Fruit fly (Drosophila melanogaster): ENCODE data around the gene CG13643.

Gene CG13643

DNA sequence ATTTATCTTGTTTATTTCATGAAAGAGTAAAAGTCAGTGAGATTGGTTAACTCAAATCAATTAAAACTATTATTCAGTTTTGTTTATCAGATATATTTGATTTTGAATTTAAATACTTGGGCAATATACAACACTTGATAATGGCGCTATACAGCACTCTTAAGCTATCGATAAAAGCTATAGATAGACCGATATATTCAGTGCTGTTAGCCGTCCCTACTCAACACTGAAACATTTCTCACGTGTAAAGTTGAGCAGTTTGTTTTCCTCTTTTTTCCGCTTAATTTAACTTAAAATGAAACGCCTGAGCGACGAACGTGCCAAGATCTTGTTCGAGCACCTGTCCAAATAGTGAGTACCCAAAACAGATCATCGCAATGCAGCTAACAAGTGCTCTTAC, 55.4 kb downstream of the CG13643 start, which contains the start of gene CG7006 (continued):
- TF ChIP-seq CG1792 (GFP tag; optimal IDR thresholded peaks at IDR 0.05): peak; percentile 72
- no peak for TF ChIP-seq gem (tag; optimal IDR thresholded peaks at IDR 0.05)
- TF ChIP-seq CG17361 (GFP tag; IDR thresholded peaks at IDR 0.05): peak; percentile 60; the same call in 2 of the 3 replicates
- no peak for TF ChIP-seq Hr39 (optimal IDR thresholded peaks at IDR 0.05)
- no peak for TF ChIP-seq Ravus (GFP tag; IDR thresholded peaks at IDR 0.05)
- TF ChIP-seq Ets65A (GFP tag): peak; percentile 99
- peak; percentile 86 for TF ChIP-seq CG1603 (tag; optimal IDR thresholded peaks at IDR 0.05)
- peak; percentile 95 for TF ChIP-seq stwl (tag; optimal IDR thresholded peaks at IDR 0.05)
- peak; percentile 85 for TF ChIP-seq CG7786 (GFP tag; optimal IDR thresholded peaks at IDR 0.05)
- TF ChIP-seq Chrac-16 (GFP tag; optimal IDR thresholded peaks at IDR 0.05): peak; percentile 70
- TF ChIP-seq CG8765 (GFP tag; IDR thresholded peaks at IDR 0.05): no peak
- TF ChIP-seq NC2α (GFP tag; optimal IDR thresholded peaks at IDR 0.05): no peak
- peak; percentile 1 for TF ChIP-seq CG31388 (GFP tag; optimal IDR thresholded peaks at IDR 0.05)
- peak; percentile 75 for TF ChIP-seq Scr (GFP tag; IDR thresholded peaks at IDR 0.05; ENCODE audit: partially characterized antibody)
- peak; percentile 91 for TF ChIP-seq Dref (GFP tag; IDR thresholded peaks at IDR 0.05)
- no peak for TF ChIP-seq CG10147 (GFP tag; optimal IDR thresholded peaks at IDR 0.05)
- peak; percentile 2 for TF ChIP-seq Sin3A (optimal IDR thresholded peaks at IDR 0.05)
- peak; percentile 58 for TF ChIP-seq Atf-2 (GFP tag; optimal IDR thresholded peaks at IDR 0.05)
- no peak for TF ChIP-seq sc (optimal IDR thresholded peaks at IDR 0.05)
- TF ChIP-seq sc (GFP tag; optimal IDR thresholded peaks at IDR 0.05): no peak
- TF ChIP-seq CG2875 (GFP tag; optimal IDR thresholded peaks at IDR 0.05): no peak
- no peak for TF ChIP-seq lab (GFP tag; optimal IDR thresholded peaks at IDR 0.05)
- TF ChIP-seq da (GFP tag; optimal IDR thresholded peaks at IDR 0.05): peak; percentile 32
- peak; percentile 56 for TF ChIP-seq CG1602 (GFP tag; optimal IDR thresholded peaks at IDR 0.05)
- no peak for TF ChIP-seq Eip74EF (GFP tag; optimal IDR thresholded peaks at IDR 0.05)
- TF ChIP-seq CG15073 (GFP tag; optimal IDR thresholded peaks at IDR 0.05): peak; percentile 13
- TF ChIP-seq kah (GFP tag; optimal IDR thresholded peaks at IDR 0.05): no peak
- TF ChIP-seq CG9932 (GFP tag; IDR thresholded peaks at IDR 0.05): peak; percentile 96
- TF ChIP-seq Fer3 (tag; optimal IDR thresholded peaks at IDR 0.05): peak; percentile 68
- TF ChIP-seq CG33557 (GFP tag; optimal IDR thresholded peaks at IDR 0.05): no peak
- TF ChIP-seq YL-1 (GFP tag; optimal IDR thresholded peaks at IDR 0.05): peak; percentile 45
- TF ChIP-seq dan (GFP tag; IDR thresholded peaks at IDR 0.05): no peak
- TF ChIP-seq vvl (GFP tag; IDR thresholded peaks at IDR 0.05): peak; percentile 88
- no peak for TF ChIP-seq CTCF (GFP tag; optimal IDR thresholded peaks at IDR 0.05)
- peak; percentile 80 for TF ChIP-seq NC2β (GFP tag; optimal IDR thresholded peaks at IDR 0.05)
- TF ChIP-seq shn (GFP tag; optimal IDR thresholded peaks at IDR 0.05): peak; percentile 82
- TF ChIP-seq CG12219 (GFP tag; optimal IDR thresholded peaks at IDR 0.05): no peak
- peak; percentile 79 for TF ChIP-seq CG4617 (GFP tag; optimal IDR thresholded peaks at IDR 0.05; ENCODE audit: borderline replicate concordance)
- peak; percentile 74; the same call in 2 of the 3 replicates for TF ChIP-seq zfh1 (GFP tag; IDR thresholded peaks at IDR 0.05)
- TF ChIP-seq yki (optimal IDR thresholded peaks at IDR 0.05): no peak
- TF ChIP-seq insv (GFP tag; optimal IDR thresholded peaks at IDR 0.05): peak in 1 of 2 experiments; percentile 13
- no peak for TF ChIP-seq fru (optimal IDR thresholded peaks at IDR 0.05)
- TF ChIP-seq CG2129 (GFP tag; IDR thresholded peaks at IDR 0.05; ENCODE audit: partially characterized antibody): 0 out of 2 replicates have a peak, but pooled peaks have one; percentile 16
- TF ChIP-seq CG2712 (tag; optimal IDR thresholded peaks at IDR 0.05): no peak
- TF ChIP-seq maf-S (GFP tag; optimal IDR thresholded peaks at IDR 0.05): peak; percentile 84
- TF ChIP-seq jigr1 (GFP tag; IDR thresholded peaks at IDR 0.05): no peak
- TF ChIP-seq slou (GFP tag; optimal IDR thresholded peaks at IDR 0.05): peak; percentile 67
- TF ChIP-seq CG3163 (GFP tag; optimal IDR thresholded peaks at IDR 0.05): peak; percentile 59
- TF ChIP-seq CG1233 (GFP tag; optimal IDR thresholded peaks at IDR 0.05): peak; percentile 30
- TF ChIP-seq her (GFP tag; optimal IDR thresholded peaks at IDR 0.05): peak; percentile 75
- peak; percentile 31; the same call in 1 of the 2 replicates for TF ChIP-seq CG4404 (GFP tag; IDR thresholded peaks at IDR 0.05)
- TF ChIP-seq CG10979 (tag; optimal IDR thresholded peaks at IDR 0.05): peak; percentile 16
- TF ChIP-seq Vsx1 (GFP tag; optimal IDR thresholded peaks at IDR 0.05): no peak
- TF ChIP-seq hth (optimal IDR thresholded peaks at IDR 0.05): no peak
